Worm (Caenorhabditis elegans) whole organism, L1 larva: ENCODE measurements around the gene ulp-3.

Experiments used
- aly-2 ChIP-seq: fragments of 150-350 bp; optimal IDR thresholded peaks from 2 replicates; lab custom pipeline; 2014; ENCODE audit warnings: missing biosample characterization, missing genetic modification characterization
- dpl-1 ChIP-seq, 3 experiments: fragments of 150-350 bp in 2 of 3; sonication (generic microtip) in 1 of 3; optimal IDR thresholded peaks; 2 replicates each; lab custom pipeline; 2014 to 2017; ENCODE audit warnings: missing biosample characterization in 3 of 3, missing genetic modification characterization in 3 of 3, missing genetic modification reagents in 3 of 3
- lin-35 ChIP-seq, 2 experiments: fragments of 150-350 bp; optimal IDR thresholded peaks; 2 replicates each; lab custom pipeline; 2014; ENCODE audit warnings: missing biosample characterization in 2 of 2, missing genetic modification characterization in 2 of 2, missing genetic modification reagents in 2 of 2
- lsy-2 ChIP-seq, 2 experiments: fragments of 150-350 bp; optimal IDR thresholded peaks; 2 replicates each; lab custom pipeline; 2014; ENCODE audit warnings: missing biosample characterization in 2 of 2, missing genetic modification characterization in 2 of 2
- nhr-76 ChIP-seq: sonication (generic microtip); optimal IDR thresholded peaks from 2 replicates; lab custom pipeline; 2017; ENCODE audit warnings: missing biosample characterization, missing genetic modification characterization
- pqm-1 ChIP-seq: sonication (generic microtip); optimal IDR thresholded peaks from 3 replicates; lab custom pipeline; 2017; ENCODE audit warnings: missing biosample characterization, missing genetic modification characterization
- snpc-4 ChIP-seq: fragments of 150-350 bp; optimal IDR thresholded peaks from 2 replicates; lab custom pipeline; 2014; ENCODE audit warnings: missing biosample characterization, missing genetic modification characterization
- sptf-1 ChIP-seq: fragments of 150-350 bp; optimal IDR thresholded peaks from 2 replicates; lab custom pipeline; 2014; ENCODE audit warnings: missing biosample characterization, missing genetic modification characterization
- tlp-1 ChIP-seq: fragments of 150-350 bp; optimal IDR thresholded peaks from 2 replicates; lab custom pipeline; 2014; ENCODE audit warnings: missing biosample characterization, missing genetic modification characterization
- unc-62 ChIP-seq: fragments of 150-350 bp; optimal IDR thresholded peaks from 2 replicates; lab custom pipeline; 2014; ENCODE audit warnings: missing biosample characterization, missing genetic modification reagents, missing genetic modification characterization
- ztf-11 ChIP-seq, 2 experiments: sonication (generic microtip); optimal IDR thresholded peaks; 2 replicates each; lab custom pipeline; 2016 to 2017; ENCODE audit warnings: missing genetic modification characterization in 2 of 2, missing biosample characterization in 1 of 2, missing compliant biosample characterization in 1 of 2

DNA sequence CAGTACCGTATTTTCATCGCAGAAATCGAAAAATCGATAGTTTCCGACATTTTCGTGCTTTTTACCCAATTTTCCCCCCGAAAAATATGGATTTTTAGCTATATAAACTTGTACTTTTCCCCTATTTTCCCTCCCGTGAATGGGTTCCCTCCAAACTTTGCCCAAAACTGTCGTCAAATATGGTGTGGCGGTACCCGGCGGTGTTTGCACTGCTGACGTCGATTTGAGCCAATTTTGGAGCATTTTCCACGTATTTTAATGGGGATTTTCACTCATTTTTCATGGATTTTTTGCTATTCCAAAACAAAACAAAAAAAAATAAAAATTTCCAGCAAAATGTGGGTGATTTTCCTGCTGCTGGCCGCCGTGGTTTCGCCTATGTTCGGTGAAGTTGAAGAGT, 9.9 kb downstream of the ulp-3 start, which contains the start of gene Y76B12C.3:
- TF ChIP-seq ztf-11 (tag; optimal IDR thresholded peaks at IDR 0.05; lab: Kevin White, UChicago) (no peak), dpl-1 (GFP tag; optimal IDR thresholded peaks at IDR 0.05; lab: Kevin White, UChicago) (peak in 2 of 3 experiments; percentile 32 to 44), tlp-1 (tag; lab: Kevin White, UChicago) (no peak), pqm-1 (tag; lab: Kevin White, UChicago) (no peak), snpc-4 (tag; lab: Kevin White, UChicago) (no peak), lsy-2 (tag; optimal IDR thresholded peaks at IDR 0.05; lab: Kevin White, UChicago) (peak in 1 of 2 experiments; percentile 44), sptf-1 (tag; lab: Kevin White, UChicago) (no peak), aly-2 (no peak), nhr-76 (no peak), unc-62 (GFP tag; lab: Kevin White, UChicago) (no peak), lin-35 (GFP tag; optimal IDR thresholded peaks at IDR 0.05; lab: Kevin White, UChicago) (peak; percentile 31 to 54)
